Fruit fly (Drosophila melanogaster) whole organism, prepupa: ENCODE data around the gene CG3704.

Experiments
- CG10631 ChIP-seq: fragments of 200-800 bp; sonication (Bioruptor generic); optimal IDR thresholded peaks from 2 replicates; lab custom pipeline; 2016; ENCODE audit warnings: missing biosample characterization, missing genetic modification characterization
- CG7368 ChIP-seq: fragments of 200-800 bp; sonication (Bioruptor generic); optimal IDR thresholded peaks from 3 replicates; lab custom pipeline; 2016; ENCODE audit warnings: missing biosample characterization, missing genetic modification characterization
- CG8319 ChIP-seq: fragments of 200-800 bp; sonication (Bioruptor generic); optimal IDR thresholded peaks from 3 replicates; lab custom pipeline; 2016; ENCODE audit warnings: missing biosample characterization, missing genetic modification characterization
- CG8632 ChIP-seq: fragments of 200-800 bp; sonication (Bioruptor generic); optimal IDR thresholded peaks from 3 replicates; lab custom pipeline; 2016; ENCODE audit warnings: missing biosample characterization, missing genetic modification characterization
- Eip78C ChIP-seq: fragments of 200-800 bp; sonication (Bioruptor generic); peaks from one replicate; lab custom pipeline; 2016; ENCODE audit warnings: missing biosample characterization, missing genetic modification characterization
- Hr38 ChIP-seq: sonication (Bioruptor generic); optimal IDR thresholded peaks from 2 replicates; lab custom pipeline; 2016; ENCODE audit warnings: missing biosample characterization, missing genetic modification characterization
- Hr39 ChIP-seq: fragments of 200-800 bp; sonication (Bioruptor generic); optimal IDR thresholded peaks from 2 replicates; lab custom pipeline; 2016; ENCODE audit warnings: missing biosample characterization, missing genetic modification characterization
- Lpt ChIP-seq: fragments of 200-800 bp; sonication (Bioruptor generic); optimal IDR thresholded peaks from 3 replicates; lab custom pipeline; 2016; ENCODE audit warnings: missing biosample characterization, missing genetic modification characterization
- Met ChIP-seq: fragments of 200-800 bp; sonication (Bioruptor generic); optimal IDR thresholded peaks from 3 replicates; lab custom pipeline; 2016; ENCODE audit warnings: missing biosample characterization, missing genetic modification characterization
- Smox ChIP-seq: fragments of 200-800 bp; sonication (Bioruptor generic); optimal IDR thresholded peaks from 3 replicates; lab custom pipeline; 2016; ENCODE audit warnings: missing biosample characterization, missing genetic modification characterization
- Sox102F ChIP-seq: fragments of 200-800 bp; sonication (Bioruptor generic); optimal IDR thresholded peaks from 2 replicates; lab custom pipeline; 2016; ENCODE audit warnings: missing biosample characterization, mild to moderate bottlenecking, missing genetic modification characterization
- fkh ChIP-seq: fragments of 200-800 bp; sonication (Bioruptor generic); optimal IDR thresholded peaks from 3 replicates; lab custom pipeline; 2017; ENCODE audit warnings: missing biosample characterization, mild to moderate bottlenecking, missing genetic modification characterization, moderate library complexity

DNA sequence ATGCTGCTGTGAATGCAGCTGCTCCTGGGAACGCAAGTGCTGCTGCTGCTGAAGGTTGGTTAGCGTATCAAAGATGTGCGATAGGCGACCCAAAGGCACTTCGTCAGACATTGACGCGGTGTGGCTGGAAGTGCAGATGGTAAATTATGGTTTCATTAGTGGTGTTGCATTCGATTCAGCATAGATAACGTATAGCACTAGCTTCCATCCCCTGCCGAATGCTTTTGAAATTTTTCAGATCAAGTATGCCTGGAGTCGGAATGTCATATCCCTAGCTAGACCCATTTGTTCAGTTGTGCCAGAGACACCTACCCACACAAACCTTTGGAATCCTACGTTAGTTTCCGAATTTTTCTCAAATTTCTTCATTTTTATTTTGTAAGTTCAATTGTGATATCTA, 46.4 kb downstream of the CG3704 start, which contains the start of gene CG11663:
- TF ChIP-seq Met = no peak
- no peak for TF ChIP-seq Smox (GFP tag; lab: Kevin White, UChicago)
- no peak for TF ChIP-seq Sox102F (GFP tag; lab: Kevin White, UChicago)
- no peak for TF ChIP-seq Eip78C (GFP tag; lab: Kevin White, UChicago)
- no peak for TF ChIP-seq Hr39
- TF ChIP-seq Hr38 (GFP tag; lab: Kevin White, UChicago) = no peak
- TF ChIP-seq CG8319 (GFP tag; lab: Kevin White, UChicago) = no peak
- no peak for TF ChIP-seq CG7368 (GFP tag; lab: Kevin White, UChicago)
- TF ChIP-seq CG8632 (GFP tag; lab: Kevin White, UChicago) = no peak
- TF ChIP-seq Lpt (GFP tag; lab: Kevin White, UChicago) = no peak
- TF ChIP-seq fkh (GFP tag; lab: Kevin White, UChicago) = no peak
- TF ChIP-seq CG10631 (GFP tag; lab: Kevin White, UChicago) = no peak
